Worm (Caenorhabditis elegans) whole organism, L2 larva: ENCODE measurements around the gene Y94H6A.7.
A peak's percentile ranks its signal among the peaks of the same experiment; 100 is the strongest.
"Not testable (repeated sequence)": the region's sequence is repeated elsewhere in the genome, so short reads cannot be mapped to it uniquely, and the experiment has no call there.

Experiments
- C34F6.9 ChIP-seq: fragments of 150-350 bp; optimal IDR thresholded peaks from 2 replicates; lab custom pipeline; 2014; ENCODE audit warnings: missing biosample characterization, missing genetic modification characterization
- F13H6.1 ChIP-seq: sonication (generic microtip); optimal IDR thresholded peaks from 2 replicates; lab custom pipeline; 2016; ENCODE audit warnings: missing genetic modification characterization, missing compliant biosample characterization
- Y55F3AM.14 ChIP-seq: fragments of 200-800 bp; sonication (Bioruptor generic); optimal IDR thresholded peaks from 2 replicates; lab custom pipeline; 2018; ENCODE audit warnings: mild to moderate bottlenecking, missing genetic modification characterization, missing compliant biosample characterization
- ama-1 ChIP-seq: fragments of 150-350 bp; optimal IDR thresholded peaks from 2 replicates; lab custom pipeline; 2018; ENCODE audit warnings: inconsistent platforms
- blmp-1 ChIP-seq: sonication (generic microtip); optimal IDR thresholded peaks from 2 replicates; lab custom pipeline; 2017; ENCODE audit warnings: missing genetic modification characterization, mild to moderate bottlenecking, missing compliant biosample characterization, antibody characterized with exemption, moderate library complexity; ENCODE audit not compliant: insufficient read depth
- ceh-82 ChIP-seq: fragments of 150-350 bp; optimal IDR thresholded peaks from 2 replicates; lab custom pipeline; 2014; ENCODE audit warnings: missing biosample characterization, missing genetic modification characterization
- crh-2 ChIP-seq: sonication (generic microtip); optimal IDR thresholded peaks from 2 replicates; lab custom pipeline; 2017; ENCODE audit warnings: missing biosample characterization, missing genetic modification characterization
- egl-27 ChIP-seq: sonication (generic microtip); optimal IDR thresholded peaks from 3 replicates; lab custom pipeline; 2017; ENCODE audit warnings: missing biosample characterization, missing genetic modification reagents, missing genetic modification characterization
- elt-3 ChIP-seq: sonication (generic microtip); optimal IDR thresholded peaks from 2 replicates; lab custom pipeline; 2017; ENCODE audit warnings: missing biosample characterization, missing genetic modification characterization
- fos-1 ChIP-seq: fragments of 150-350 bp; optimal IDR thresholded peaks from 2 replicates; lab custom pipeline; 2014; ENCODE audit warnings: missing biosample characterization, missing genetic modification characterization
- gmeb-1 ChIP-seq: fragments of 150-350 bp; optimal IDR thresholded peaks from 2 replicates; lab custom pipeline; 2014; ENCODE audit warnings: missing biosample characterization, missing genetic modification characterization
- lin-11 ChIP-seq: fragments of 150-350 bp; sonication (generic microtip); optimal IDR thresholded peaks from 2 replicates; lab custom pipeline; 2014; ENCODE audit warnings: missing biosample characterization, missing genetic modification characterization, inconsistent platforms, mixed read lengths
- lin-13 ChIP-seq: fragments of 150-350 bp; optimal IDR thresholded peaks from 2 replicates; lab custom pipeline; 2014; ENCODE audit warnings: missing biosample characterization, missing genetic modification reagents, missing genetic modification characterization
- lin-39 ChIP-seq: fragments of 150-350 bp; optimal IDR thresholded peaks from 2 replicates; lab custom pipeline; 2014; ENCODE audit warnings: missing biosample characterization, missing genetic modification reagents, missing genetic modification characterization
- lsy-2 ChIP-seq, 2 experiments: fragments of 150-350 bp in 1 of 2; sonication (generic microtip) in 1 of 2; optimal IDR thresholded peaks; 2 replicates each; lab custom pipeline; 2014 to 2017; ENCODE audit warnings: missing biosample characterization in 2 of 2, missing genetic modification characterization in 2 of 2
- mdl-1 ChIP-seq, 2 experiments: fragments of 150-350 bp in 1 of 2; sonication (generic microtip) in 1 of 2; optimal IDR thresholded peaks; 2 replicates each; lab custom pipeline; 2017; ENCODE audit warnings: missing biosample characterization in 2 of 2, missing genetic modification characterization in 2 of 2
- nhr-10 ChIP-seq: sonication (generic microtip); optimal IDR thresholded peaks from 2 replicates; lab custom pipeline; 2017; ENCODE audit warnings: missing biosample characterization, missing genetic modification characterization
- nhr-129 ChIP-seq: fragments of 150-350 bp; optimal IDR thresholded peaks from 2 replicates; lab custom pipeline; 2014; ENCODE audit warnings: missing biosample characterization, missing genetic modification characterization
- nhr-21 ChIP-seq: fragments of 150-350 bp; optimal IDR thresholded peaks from 2 replicates; lab custom pipeline; 2014; ENCODE audit warnings: missing biosample characterization, missing genetic modification characterization
- nhr-23 ChIP-seq: fragments of 150-350 bp; optimal IDR thresholded peaks from 2 replicates; lab custom pipeline; 2014; ENCODE audit warnings: missing biosample characterization, missing genetic modification reagents, missing genetic modification characterization
- nhr-25 ChIP-seq: fragments of 150-350 bp; sonication (generic microtip); optimal IDR thresholded peaks from 3 replicates; lab custom pipeline; 2014; ENCODE audit warnings: missing biosample characterization, missing genetic modification characterization
- nhr-6 ChIP-seq: fragments of 150-350 bp; optimal IDR thresholded peaks from 2 replicates; lab custom pipeline; 2014; ENCODE audit warnings: missing biosample characterization, missing genetic modification characterization
- peb-1 ChIP-seq: fragments of 150-350 bp; optimal IDR thresholded peaks from 2 replicates; lab custom pipeline; 2014; ENCODE audit warnings: missing biosample characterization, missing genetic modification characterization
- sem-4 ChIP-seq: fragments of 150-350 bp; optimal IDR thresholded peaks from 2 replicates; lab custom pipeline; 2014; ENCODE audit warnings: missing biosample characterization, missing genetic modification reagents, missing genetic modification characterization
- skn-1 ChIP-seq: sonication (generic microtip); optimal IDR thresholded peaks from 2 replicates; lab custom pipeline; 2017; ENCODE audit warnings: missing biosample characterization, missing genetic modification characterization
- sma-3 ChIP-seq: sonication (generic microtip); optimal IDR thresholded peaks from 2 replicates; lab custom pipeline; 2016; ENCODE audit warnings: missing genetic modification reagents, missing genetic modification characterization, missing compliant biosample characterization
- sma-9 ChIP-seq, 2 experiments: fragments of 150-350 bp in 1 of 2; sonication (generic microtip) in 1 of 2; optimal IDR thresholded peaks; 2 replicates each; lab custom pipeline; 2014 to 2016; ENCODE audit warnings: missing genetic modification characterization in 2 of 2, mild to moderate bottlenecking in 1 of 2, missing biosample characterization in 1 of 2, missing compliant biosample characterization in 1 of 2, missing genetic modification reagents in 1 of 2, moderate library complexity in 1 of 2
- unc-39 ChIP-seq: fragments of 150-350 bp; optimal IDR thresholded peaks from 2 replicates; lab custom pipeline; 2014; ENCODE audit warnings: missing biosample characterization, missing genetic modification characterization
- unc-55 ChIP-seq: fragments of 150-350 bp; sonication (generic microtip); optimal IDR thresholded peaks from 3 replicates; lab custom pipeline; 2014; ENCODE audit warnings: missing biosample characterization, missing genetic modification reagents, missing genetic modification characterization
- zag-1 ChIP-seq: fragments of 150-350 bp; optimal IDR thresholded peaks from 2 replicates; lab custom pipeline; 2014; ENCODE audit warnings: missing biosample characterization, missing genetic modification characterization
- ztf-11 ChIP-seq: sonication (generic microtip); optimal IDR thresholded peaks from 2 replicates; lab custom pipeline; 2017; ENCODE audit warnings: missing biosample characterization, missing genetic modification characterization
- ztf-4 ChIP-seq: fragments of 150-350 bp; optimal IDR thresholded peaks from 2 replicates; lab custom pipeline; 2014; ENCODE audit warnings: missing biosample characterization, missing genetic modification characterization

Y94H6A.7 gene

DNA sequence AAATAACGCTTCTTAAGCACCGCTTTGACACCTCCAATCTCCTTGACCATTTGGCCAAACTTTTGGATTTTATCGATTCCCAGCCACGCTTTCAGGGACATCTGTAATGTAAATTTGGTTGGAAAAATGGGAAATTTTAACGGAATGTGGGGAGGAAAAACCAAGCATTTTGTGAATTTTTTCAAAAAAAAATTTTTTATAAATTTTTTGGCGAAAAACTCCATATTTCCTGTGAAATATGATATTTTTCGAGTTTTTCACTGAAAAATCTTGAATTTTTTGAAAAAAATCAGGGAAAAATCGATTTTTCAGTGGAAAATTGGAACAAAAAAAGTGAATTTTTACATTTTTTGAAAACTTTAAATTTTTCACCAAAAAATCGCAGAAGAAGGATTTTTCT is 3.4 kb upstream of the Y94H6A.7 start, which contains the start of gene ndua-12:
TSS of gene ndua-12 (minus strand) at position 101 of the 400 bp plus-strand sequence.
- not testable (repeated sequence) for TF ChIP-seq Y55F3AM.14; gmeb-1 (tag; lab: Kevin White, UChicago); peb-1 (tag; lab: Kevin White, UChicago)
- TF ChIP-seq, all 48 proteins: peak for 0; not testable (repeated sequence) for 48

DNA sequence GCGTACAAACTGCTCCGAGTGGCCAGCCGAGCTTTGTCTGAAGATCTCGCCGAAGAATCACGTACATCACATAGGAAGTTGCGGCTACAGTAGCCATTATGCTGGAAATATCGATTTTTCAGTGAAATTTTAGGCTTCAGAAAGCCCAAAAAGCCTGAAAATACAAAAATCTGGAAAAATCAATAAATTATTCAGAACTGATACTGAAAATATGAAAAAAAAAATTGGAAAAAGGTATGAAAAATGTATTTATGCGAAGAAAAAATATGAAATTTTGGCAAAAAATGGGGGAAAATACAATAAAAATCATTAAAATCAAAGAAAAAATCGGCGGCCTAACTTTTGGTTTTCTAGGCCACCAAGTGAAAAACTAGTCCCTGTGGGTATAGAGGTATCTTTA is 3.4 kb downstream of the Y94H6A.7 start, which contains the start of gene Y94H6A.12:
TSS of gene Y94H6A.12 (minus strand) at position 101 of the 400 bp plus-strand sequence.
- TF ChIP-seq fos-1 (tag; lab: Kevin White, UChicago) = no peak
- TF ChIP-seq unc-55 (GFP tag; lab: Kevin White, UChicago) = no peak
- TF ChIP-seq elt-3 = no peak
- TF ChIP-seq ztf-11 (tag; lab: Kevin White, UChicago) = no peak
- TF ChIP-seq lin-13 (GFP tag; lab: Kevin White, UChicago) = no peak
- no peak for TF ChIP-seq lin-39 (tag; lab: Kevin White, UChicago)
- no peak for TF ChIP-seq ztf-4 (tag; lab: Kevin White, UChicago)

DNA sequence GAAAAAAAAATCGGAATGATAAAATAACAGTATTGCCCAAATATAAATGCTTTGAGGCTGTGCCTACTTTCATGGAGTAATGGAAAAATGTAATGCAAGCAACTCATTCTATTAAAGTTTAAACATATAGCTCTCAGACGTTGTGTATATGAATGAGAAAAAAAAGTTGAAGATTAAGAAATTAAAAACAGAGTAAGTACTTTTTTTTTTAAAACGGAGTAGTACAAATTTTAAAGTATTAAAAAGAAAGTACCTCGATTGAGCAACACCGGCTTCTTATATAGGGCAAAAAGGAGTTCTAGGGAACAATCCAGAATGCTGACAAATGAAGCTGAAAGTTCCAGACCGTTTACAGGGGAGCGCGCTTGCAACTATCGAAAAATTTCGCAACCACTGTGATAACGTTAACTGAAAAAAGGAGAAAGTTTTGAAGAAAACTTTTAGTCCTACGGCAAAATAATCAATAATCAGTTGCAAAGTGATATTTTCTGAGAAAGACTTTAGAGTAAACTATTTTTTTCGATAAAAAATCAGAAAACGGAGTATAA is 5.2 kb downstream of the Y94H6A.7 start:
- no peak for TF ChIP-seq blmp-1 (tag; lab: Kevin White, UChicago)
- TF ChIP-seq ama-1 (lab: Kevin White, UChicago) = peak; percentile 65
- peak; percentile 47 for TF ChIP-seq unc-55 (GFP tag; lab: Kevin White, UChicago)
- TF ChIP-seq lin-13 (GFP tag; lab: Kevin White, UChicago) = peak; percentile 23
- peak; percentile 19 for TF ChIP-seq fos-1 (tag; lab: Kevin White, UChicago)
- peak; percentile 94 for TF ChIP-seq skn-1 (tag; lab: Kevin White, UChicago)
- peak; percentile 10 for TF ChIP-seq C34F6.9 (tag; lab: Kevin White, UChicago)
- TF ChIP-seq crh-2 = peak; percentile 63
- no peak for TF ChIP-seq sma-9 (GFP tag; optimal IDR thresholded peaks at IDR 0.05; lab: Kevin White, UChicago)
- no peak for TF ChIP-seq sma-9 (tag; optimal IDR thresholded peaks at IDR 0.05; lab: Kevin White, UChicago)
- TF ChIP-seq sma-3 (GFP tag; lab: Kevin White, UChicago) = peak; percentile 12
- TF ChIP-seq lsy-2 (tag; optimal IDR thresholded peaks at IDR 0.05; lab: Kevin White, UChicago) = peak in 1 of 2 experiments; percentile 15
- TF ChIP-seq nhr-25 (tag; lab: Kevin White, UChicago) = no peak
- no peak for TF ChIP-seq unc-39 (tag; lab: Kevin White, UChicago)

DNA sequence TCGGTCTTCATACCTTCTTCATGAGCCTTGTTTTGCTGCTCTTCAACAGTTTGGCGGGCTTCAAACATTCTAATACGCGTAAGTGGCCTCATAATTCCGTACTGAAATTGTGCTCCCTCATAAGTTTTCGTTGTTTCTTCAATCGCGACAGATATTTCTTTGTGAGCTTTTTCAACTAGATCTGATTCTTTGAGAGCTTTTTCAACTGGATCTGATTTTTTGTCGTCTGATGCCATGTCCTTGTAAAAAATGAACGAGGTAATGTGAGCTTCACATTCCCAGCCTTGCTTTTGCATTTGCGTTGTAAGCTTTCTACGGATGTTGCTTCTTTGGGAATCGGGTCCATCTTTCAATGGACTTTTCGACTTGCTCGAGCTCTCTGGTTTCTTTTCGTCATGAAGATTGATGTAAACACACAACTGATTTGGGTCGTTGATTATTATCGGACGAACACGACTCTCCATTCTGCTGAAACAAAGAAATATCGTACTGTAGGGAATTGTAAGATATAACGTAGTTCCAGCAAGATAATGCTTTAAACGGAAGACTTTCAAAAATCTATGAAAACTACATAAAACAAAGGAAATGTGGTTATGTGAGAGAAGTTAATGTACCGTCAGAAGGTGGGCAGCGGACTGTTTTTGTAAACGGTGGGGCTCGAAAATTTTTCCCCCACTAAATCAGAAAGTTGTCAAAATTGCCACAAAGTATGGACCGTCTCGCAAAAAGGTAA is 6.0 kb downstream of the Y94H6A.7 start, which contains the start of gene Y94H6A.10:
TSS of gene Y94H6A.10 (minus strand) at position 464 of the 733 bp plus-strand sequence.
- TF ChIP-seq nhr-10 (tag; lab: Kevin White, UChicago) = no peak
- TF ChIP-seq ama-1 (lab: Kevin White, UChicago) = peak; percentile 40

DNA sequence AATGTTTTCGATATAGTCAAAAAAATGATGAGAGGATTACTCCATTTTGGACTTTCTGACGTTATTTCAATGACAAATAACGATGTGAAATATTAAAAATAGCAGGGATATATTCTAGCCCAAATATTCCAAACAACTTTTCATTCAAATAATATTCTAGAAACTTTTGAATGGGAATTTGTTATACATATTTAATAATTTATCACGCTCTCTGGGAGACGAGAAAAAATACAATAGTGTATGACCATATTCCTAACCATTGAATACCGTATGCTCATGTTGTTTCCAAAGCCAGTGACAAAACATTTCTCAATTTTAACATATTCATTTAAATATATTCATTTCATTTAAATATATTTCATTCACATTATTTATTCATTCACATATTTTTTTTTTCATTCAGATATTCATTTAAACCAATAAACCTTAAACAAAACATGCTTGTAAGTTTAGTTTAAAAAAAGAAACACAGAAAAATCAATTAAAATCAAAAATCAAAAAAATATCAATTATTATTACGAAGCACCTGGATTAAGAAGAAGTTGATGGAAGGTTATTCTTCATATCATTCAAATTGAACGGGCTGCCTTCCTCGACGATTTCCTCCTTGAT is 6.7 kb downstream of the Y94H6A.7 start:
- TF ChIP-seq nhr-23 (tag; lab: Kevin White, UChicago) = no peak
- no peak for TF ChIP-seq Y55F3AM.14
- TF ChIP-seq lsy-2 (tag; optimal IDR thresholded peaks at IDR 0.05; lab: Kevin White, UChicago) = peak in 1 of 2 experiments; percentile 20
- TF ChIP-seq ztf-4 (tag; lab: Kevin White, UChicago) = peak; percentile 46
- TF ChIP-seq gmeb-1 (tag; lab: Kevin White, UChicago) = peak; percentile 12
- no peak for TF ChIP-seq fos-1 (tag; lab: Kevin White, UChicago)
- TF ChIP-seq nhr-21 (tag; lab: Kevin White, UChicago) = no peak
- TF ChIP-seq lin-11 (tag; lab: Kevin White, UChicago) = no peak
- peak; percentile 25 for TF ChIP-seq unc-55 (GFP tag; lab: Kevin White, UChicago)

DNA sequence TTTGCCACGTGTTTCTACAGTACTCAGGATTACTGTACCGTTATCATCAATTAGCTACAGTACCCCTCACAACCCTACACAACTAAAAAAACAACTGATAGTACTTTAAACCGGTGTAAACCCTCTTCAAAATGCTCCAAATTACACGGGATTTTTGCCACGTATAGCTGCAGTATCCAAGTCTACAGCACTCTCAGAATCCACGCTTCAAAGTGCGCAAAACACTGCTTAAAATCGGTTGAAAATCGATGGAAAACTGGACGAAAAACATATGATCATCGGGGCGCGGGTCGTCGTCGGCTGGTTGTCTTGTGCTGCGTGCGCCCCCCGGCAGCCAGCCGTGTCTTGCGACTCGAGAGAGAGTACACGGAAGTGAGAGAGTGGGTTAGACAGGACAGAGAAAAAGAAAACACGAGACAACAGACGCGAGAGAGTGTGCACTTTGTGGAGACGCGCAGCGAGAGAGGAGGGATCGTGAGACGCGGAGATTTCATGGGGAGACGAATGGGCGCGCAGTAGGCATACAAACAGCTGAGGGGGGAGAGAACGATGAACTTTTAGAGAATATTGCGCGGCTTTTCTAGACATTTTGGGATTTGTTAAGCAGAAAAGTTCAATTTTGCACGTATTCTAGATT is 7.9 kb downstream of the Y94H6A.7 start:
- TF ChIP-seq lsy-2 (tag; optimal IDR thresholded peaks at IDR 0.05; lab: Kevin White, UChicago) = peak; percentile 46 to 88
- no peak for TF ChIP-seq lin-39 (tag; lab: Kevin White, UChicago)
- peak; percentile 87 for TF ChIP-seq crh-2
- TF ChIP-seq nhr-10 (tag; lab: Kevin White, UChicago) = no peak
- TF ChIP-seq ceh-82 = peak; percentile 16
- peak; percentile 1 for TF ChIP-seq blmp-1 (tag; lab: Kevin White, UChicago)
- peak; percentile 81 to 91 for TF ChIP-seq mdl-1 (tag; optimal IDR thresholded peaks at IDR 0.05; lab: Kevin White, UChicago)
- peak; percentile 85 for TF ChIP-seq nhr-21 (tag; lab: Kevin White, UChicago)
- TF ChIP-seq Y55F3AM.14 = peak; percentile 70
- TF ChIP-seq fos-1 (tag; lab: Kevin White, UChicago) = peak; percentile 63
- peak; percentile 26 for TF ChIP-seq sem-4 (tag; lab: Kevin White, UChicago)
- peak; percentile 87 for TF ChIP-seq F13H6.1 (tag; lab: Kevin White, UChicago)
- TF ChIP-seq ztf-4 (tag; lab: Kevin White, UChicago) = peak; percentile 74
- peak; percentile 85 for TF ChIP-seq lin-13 (GFP tag; lab: Kevin White, UChicago)
- TF ChIP-seq unc-55 (GFP tag; lab: Kevin White, UChicago) = peak; percentile 89
- peak; percentile 58 for TF ChIP-seq egl-27 (tag; lab: Kevin White, UChicago)
- TF ChIP-seq unc-39 (tag; lab: Kevin White, UChicago) = no peak
- peak; percentile 8 for TF ChIP-seq ama-1 (lab: Kevin White, UChicago)
- peak; percentile 28 for TF ChIP-seq nhr-6
- peak; percentile 76 for TF ChIP-seq lin-11 (tag; lab: Kevin White, UChicago)
- TF ChIP-seq nhr-23 (tag; lab: Kevin White, UChicago) = no peak
- peak; percentile 73 for TF ChIP-seq nhr-25 (tag; lab: Kevin White, UChicago)
- peak; percentile 64 for TF ChIP-seq gmeb-1 (tag; lab: Kevin White, UChicago)
- peak; percentile 17 for TF ChIP-seq zag-1 (tag; lab: Kevin White, UChicago)
- peak; percentile 88 for TF ChIP-seq nhr-129 (tag; lab: Kevin White, UChicago)
